Worm (Caenorhabditis elegans) whole organism, L1 larva: Measurements from ENCODE around the gene spch-1.
A peak's percentile ranks its signal among the peaks of the same experiment; 100 is the strongest.

ENCODE experiments used
- C16A3.4 ChIP-seq: fragments of 150-350 bp; optimal IDR thresholded peaks from 2 replicates; lab custom pipeline; 2014; ENCODE audit warnings: missing biosample characterization, missing genetic modification characterization
- Y116A8C.19 ChIP-seq: sonication (generic microtip); optimal IDR thresholded peaks from 2 replicates; lab custom pipeline; 2016; ENCODE audit warnings: missing compliant biosample characterization, missing genetic modification characterization, borderline replicate concordance
- aha-1 ChIP-seq: fragments of 150-350 bp; optimal IDR thresholded peaks from 2 replicates; lab custom pipeline; 2014; ENCODE audit warnings: missing biosample characterization, missing genetic modification characterization
- alr-1 ChIP-seq: fragments of 200-800 bp; sonication (Bioruptor generic); optimal IDR thresholded peaks from 2 replicates; lab custom pipeline; 2018; ENCODE audit warnings: borderline replicate concordance, mild to moderate bottlenecking, missing genetic modification characterization, missing compliant biosample characterization
- ama-1 ChIP-seq: fragments of 150-350 bp; optimal IDR thresholded peaks from 2 replicates; lab custom pipeline; 2014
- ceh-8 ChIP-seq: fragments of 200-800 bp; sonication (Bioruptor generic); optimal IDR thresholded peaks from 2 replicates; lab custom pipeline; 2018; ENCODE audit warnings: mild to moderate bottlenecking, missing genetic modification characterization, moderate library complexity, missing compliant biosample characterization
- ceh-82 ChIP-seq, 3 experiments: fragments of 150-350 bp in 1 of 3; sonication (generic microtip) in 2 of 3; optimal IDR thresholded peaks; 2 replicates each; lab custom pipeline; 2014 to 2017; ENCODE audit warnings: missing biosample characterization in 3 of 3, missing genetic modification characterization in 3 of 3
- ceh-88 ChIP-seq: fragments of 200-800 bp; sonication (Bioruptor generic); IDR thresholded peaks from 2 replicates; pipeline ENCODE4 v1.3.6; 2022; ENCODE audit warnings: missing genetic modification characterization, missing compliant biosample characterization
- dpl-1 ChIP-seq, 3 experiments: fragments of 150-350 bp in 2 of 3; sonication (generic microtip) in 1 of 3; optimal IDR thresholded peaks; 2 replicates each; lab custom pipeline; 2014 to 2017; ENCODE audit warnings: missing biosample characterization in 3 of 3, missing genetic modification characterization in 3 of 3, missing genetic modification reagents in 3 of 3
- efl-1 ChIP-seq, 4 experiments: fragments of 150-350 bp; optimal IDR thresholded peaks in 3 of 4; peaks in 1 of 4; 1 replicate in 1 of 4; 2 replicates in 3 of 4; lab custom pipeline; 2014; ENCODE audit warnings: missing biosample characterization in 2 of 4, missing genetic modification characterization in 2 of 4, missing genetic modification reagents in 2 of 4
- efl-3 ChIP-seq: fragments of 200-800 bp; sonication (Bioruptor generic); optimal IDR thresholded peaks from 2 replicates; lab custom pipeline; 2018; ENCODE audit warnings: mild to moderate bottlenecking, missing genetic modification characterization, missing compliant biosample characterization
- egl-13 ChIP-seq: sonication (generic microtip); optimal IDR thresholded peaks from 2 replicates; lab custom pipeline; 2016; ENCODE audit warnings: missing genotype, missing genetic modification reagents, missing genetic modification characterization, missing compliant biosample characterization
- elt-2 ChIP-seq: sonication (generic microtip); optimal IDR thresholded peaks from 2 replicates; lab custom pipeline; 2016; ENCODE audit warnings: missing genetic modification characterization, mild to moderate bottlenecking, inconsistent platforms, missing compliant biosample characterization, missing genetic modification reagents
- fkh-10 ChIP-seq: sonication (generic microtip); optimal IDR thresholded peaks from 2 replicates; lab custom pipeline; 2017; ENCODE audit warnings: missing biosample characterization, missing genetic modification reagents, missing genetic modification characterization
- fkh-4 ChIP-seq: sonication (generic microtip); optimal IDR thresholded peaks from 2 replicates; lab custom pipeline; 2016; ENCODE audit warnings: missing compliant biosample characterization, missing genetic modification characterization, borderline replicate concordance
- fos-1 ChIP-seq: fragments of 150-350 bp; optimal IDR thresholded peaks from 2 replicates; lab custom pipeline; 2014; ENCODE audit warnings: missing biosample characterization, missing genetic modification characterization
- hlh-17 ChIP-seq: fragments of 200-800 bp; sonication (Bioruptor generic); optimal IDR thresholded peaks from 2 replicates; lab custom pipeline; 2018; ENCODE audit warnings: missing genetic modification characterization, mild to moderate bottlenecking, missing compliant biosample characterization, moderate library complexity, borderline replicate concordance
- irx-1 ChIP-seq: sonication (generic microtip); optimal IDR thresholded peaks from 2 replicates; lab custom pipeline; 2016; ENCODE audit warnings: missing genetic modification characterization, missing compliant biosample characterization
- isw-1 ChIP-seq: fragments of 200-800 bp; sonication (Bioruptor generic); IDR thresholded peaks from 2 replicates; pipeline ENCODE4 v1.3.6; 2022; ENCODE audit warnings: missing genetic modification characterization, missing compliant biosample characterization
- lin-13 ChIP-seq: fragments of 150-350 bp; optimal IDR thresholded peaks from 2 replicates; lab custom pipeline; 2014; ENCODE audit warnings: missing biosample characterization, missing genetic modification reagents, missing genetic modification characterization
- lin-15B ChIP-seq: fragments of 150-350 bp; sonication (generic microtip); optimal IDR thresholded peaks from 3 replicates; lab custom pipeline; 2014; ENCODE audit warnings: missing biosample characterization, missing genetic modification characterization
- lin-35 ChIP-seq, 2 experiments: fragments of 150-350 bp; optimal IDR thresholded peaks; 2 replicates each; lab custom pipeline; 2014; ENCODE audit warnings: missing biosample characterization in 2 of 2, missing genetic modification characterization in 2 of 2, missing genetic modification reagents in 2 of 2
- lin-39 ChIP-seq: fragments of 150-350 bp; optimal IDR thresholded peaks from 2 replicates; lab custom pipeline; 2014; ENCODE audit warnings: missing biosample characterization, missing genetic modification reagents, missing genetic modification characterization
- lir-3 ChIP-seq: sonication (generic microtip); optimal IDR thresholded peaks from 2 replicates; lab custom pipeline; 2016; ENCODE audit warnings: mild to moderate bottlenecking, missing genetic modification characterization, moderate library complexity, missing compliant biosample characterization; ENCODE audit not compliant: poor library complexity
- mdl-1 ChIP-seq, 2 experiments: fragments of 150-350 bp; optimal IDR thresholded peaks; 2 replicates each; lab custom pipeline; 2014 to 2017; ENCODE audit warnings: missing biosample characterization in 2 of 2, missing genetic modification characterization in 2 of 2, inconsistent platforms in 1 of 2
- mef-2 ChIP-seq: fragments of 150-350 bp; optimal IDR thresholded peaks from 2 replicates; lab custom pipeline; 2014; ENCODE audit warnings: missing biosample characterization, missing genetic modification characterization
- mep-1 ChIP-seq: fragments of 150-350 bp; optimal IDR thresholded peaks from 2 replicates; lab custom pipeline; 2014; ENCODE audit warnings: missing biosample characterization, missing genetic modification characterization
- nhr-11 ChIP-seq: fragments of 150-350 bp; optimal IDR thresholded peaks from 2 replicates; lab custom pipeline; 2014; ENCODE audit warnings: missing biosample characterization, missing genetic modification characterization
- nhr-12 ChIP-seq: sonication (generic microtip); optimal IDR thresholded peaks from 2 replicates; lab custom pipeline; 2017; ENCODE audit warnings: missing biosample characterization, missing genetic modification characterization
- nhr-20 ChIP-seq: sonication (generic microtip); optimal IDR thresholded peaks from 2 replicates; lab custom pipeline; 2016; ENCODE audit warnings: mild to moderate bottlenecking, missing genetic modification characterization, missing compliant biosample characterization
- nhr-237 ChIP-seq: fragments of 150-350 bp; optimal IDR thresholded peaks from 2 replicates; lab custom pipeline; 2014; ENCODE audit warnings: missing biosample characterization, missing genetic modification characterization
- nhr-47 ChIP-seq: sonication (generic microtip); optimal IDR thresholded peaks from 2 replicates; lab custom pipeline; 2016; ENCODE audit warnings: mild to moderate bottlenecking, missing genetic modification characterization, moderate library complexity, missing compliant biosample characterization
- nhr-71 ChIP-seq: sonication (generic microtip); optimal IDR thresholded peaks from 2 replicates; lab custom pipeline; 2016; ENCODE audit warnings: mild to moderate bottlenecking, missing genetic modification characterization, moderate library complexity, missing compliant biosample characterization
- nhr-76 ChIP-seq: sonication (generic microtip); optimal IDR thresholded peaks from 2 replicates; lab custom pipeline; 2017; ENCODE audit warnings: missing biosample characterization, missing genetic modification characterization
- nhr-77 ChIP-seq: fragments of 150-350 bp; optimal IDR thresholded peaks from 2 replicates; lab custom pipeline; 2014; ENCODE audit warnings: missing biosample characterization, missing genetic modification characterization
- nhr-90 ChIP-seq: sonication (generic microtip); optimal IDR thresholded peaks from 2 replicates; lab custom pipeline; 2016; ENCODE audit warnings: mild to moderate bottlenecking, missing genetic modification characterization, missing compliant biosample characterization; ENCODE audit not compliant: poor library complexity
- pag-3 ChIP-seq: sonication (generic microtip); optimal IDR thresholded peaks from 2 replicates; lab custom pipeline; 2017; ENCODE audit warnings: missing genetic modification characterization, mild to moderate bottlenecking, missing compliant biosample characterization, antibody characterized with exemption, borderline replicate concordance; ENCODE audit not compliant: insufficient read depth
- pax-3 ChIP-seq: fragments of 200-800 bp; sonication (Bioruptor generic); optimal IDR thresholded peaks from 2 replicates; lab custom pipeline; 2018; ENCODE audit warnings: mild to moderate bottlenecking, missing genetic modification characterization, moderate library complexity, missing compliant biosample characterization
- pqm-1 ChIP-seq: sonication (generic microtip); optimal IDR thresholded peaks from 3 replicates; lab custom pipeline; 2017; ENCODE audit warnings: missing biosample characterization, missing genetic modification characterization
- rnt-1 ChIP-seq: sonication (generic microtip); optimal IDR thresholded peaks from 2 replicates; lab custom pipeline; 2016; ENCODE audit warnings: mild to moderate bottlenecking, missing genetic modification characterization, moderate library complexity, missing compliant biosample characterization
- sox-4 ChIP-seq: sonication (generic microtip); optimal IDR thresholded peaks from 2 replicates; lab custom pipeline; 2016; ENCODE audit warnings: missing genetic modification characterization, missing compliant biosample characterization
- sptf-1 ChIP-seq: fragments of 150-350 bp; optimal IDR thresholded peaks from 2 replicates; lab custom pipeline; 2014; ENCODE audit warnings: missing biosample characterization, missing genetic modification characterization
- sup-37 ChIP-seq: fragments of 200-800 bp; sonication (Bioruptor generic); optimal IDR thresholded peaks from 2 replicates; lab custom pipeline; 2018; ENCODE audit warnings: mild to moderate bottlenecking, missing genetic modification characterization, missing compliant biosample characterization
- swsn-7 ChIP-seq: sonication (generic microtip); optimal IDR thresholded peaks from 2 replicates; lab custom pipeline; 2016; ENCODE audit warnings: missing genetic modification characterization, missing compliant biosample characterization
- unc-130 ChIP-seq: fragments of 150-350 bp; optimal IDR thresholded peaks from 2 replicates; lab custom pipeline; 2017; ENCODE audit warnings: missing biosample characterization, missing genetic modification characterization, inconsistent platforms
- unc-30 ChIP-seq: sonication (generic microtip); optimal IDR thresholded peaks from 2 replicates; lab custom pipeline; 2017; ENCODE audit warnings: missing biosample characterization, missing genetic modification characterization
- unc-62 ChIP-seq: fragments of 150-350 bp; optimal IDR thresholded peaks from 2 replicates; lab custom pipeline; 2014; ENCODE audit warnings: missing biosample characterization, missing genetic modification reagents, missing genetic modification characterization
- zag-1 ChIP-seq: fragments of 150-350 bp; optimal IDR thresholded peaks from 2 replicates; lab custom pipeline; 2014; ENCODE audit warnings: missing biosample characterization, missing genetic modification characterization

spch-1 gene

DNA sequence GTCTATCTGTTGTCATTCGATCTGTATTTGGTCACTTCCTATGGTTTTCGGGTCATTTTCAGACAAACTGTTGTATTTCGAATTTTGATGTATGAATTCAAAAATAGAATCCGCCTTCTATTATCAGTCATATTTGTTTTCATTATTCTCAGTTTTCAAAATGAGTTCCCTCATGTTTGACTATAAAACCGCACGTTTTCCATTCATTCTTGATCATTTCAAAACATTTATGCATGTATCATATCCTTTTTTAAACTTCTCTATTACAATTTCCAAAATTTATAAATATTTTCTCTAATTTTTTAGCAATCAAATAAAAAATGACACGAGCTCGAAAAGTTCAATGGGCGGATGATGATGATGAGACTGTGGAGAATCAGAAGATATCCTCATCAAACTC lies 26.5 kb upstream of the spch-1 start, which contains the start of gene K08F4.12:
K08F4.12 (plus strand) TSS at position 301 of the 400 bp plus-strand sequence.
- no peak for TF ChIP-seq elt-2 (tag; lab: Kevin White, UChicago)
- TF ChIP-seq ama-1, result no peak
- no peak for TF ChIP-seq nhr-90
- TF ChIP-seq sox-4 (tag; lab: Kevin White, UChicago), result no peak
- no peak for TF ChIP-seq alr-1 (tag; lab: Kevin White, UChicago)
- no peak for TF ChIP-seq efl-3
- no peak for TF ChIP-seq hlh-17
- TF ChIP-seq fos-1 (tag; lab: Kevin White, UChicago), result no peak
- no peak for TF ChIP-seq fkh-10 (GFP tag; lab: Kevin White, UChicago)

- TF ChIP-seq irx-1 (tag; lab: Kevin White, UChicago), result no peak
- TF ChIP-seq nhr-77 (tag; lab: Kevin White, UChicago), result no peak
- no peak for TF ChIP-seq lin-13
- TF ChIP-seq lin-35 (GFP tag; optimal IDR thresholded peaks at IDR 0.05; lab: Kevin White, UChicago), result no peak
- no peak for TF ChIP-seq lin-39
- TF ChIP-seq mep-1 (tag; lab: Kevin White, UChicago), result no peak
- no peak for TF ChIP-seq ceh-82 (tag; optimal IDR thresholded peaks at IDR 0.05; lab: Kevin White, UChicago)
- TF ChIP-seq pax-3, result no peak
- TF ChIP-seq mdl-1 (tag; optimal IDR thresholded peaks at IDR 0.05; lab: Kevin White, UChicago), result no peak
- no peak for TF ChIP-seq unc-62 (GFP tag; lab: Kevin White, UChicago)
These were observed 24.5 kb upstream of the spch-1 start, which contains the start of gene K08F4.5 for ce11 chrIV:10135817-10136216. TSS of gene K08F4.5 (minus strand) at chrIV:10135917.

- TF ChIP-seq fkh-4 (no peak), nhr-47 (tag; lab: Kevin White, UChicago) (no peak), ama-1 (no peak), nhr-76 (no peak), fkh-10 (GFP tag; lab: Kevin White, UChicago) (no peak), dpl-1 (GFP tag; optimal IDR thresholded peaks at IDR 0.05; lab: Kevin White, UChicago) (no peak), ceh-8 (GFP tag; lab: Kevin White, UChicago) (no peak), nhr-71 (tag; lab: Kevin White, UChicago) (no peak), rnt-1 (no peak), egl-13 (no peak), pqm-1 (tag; lab: Kevin White, UChicago) (no peak), efl-3 (no peak), lir-3 (tag; lab: Kevin White, UChicago) (no peak), isw-1 (GFP tag; lab: Robert Waterston, UW) (no peak), nhr-20 (no peak), Y116A8C.19 (no peak), unc-130 (no peak), mef-2 (tag; lab: Kevin White, UChicago) (no peak), efl-1 (optimal IDR thresholded peaks at IDR 0.05; lab: Kevin White, UChicago) (no peak), efl-1 (GFP tag; optimal IDR thresholded peaks at IDR 0.05 in 1 of 2; lab: Kevin White, UChicago) (no peak)
These were observed 18.6 kb upstream of the spch-1 start, which contains the start of gene glt-3 for ce11 chrIV:10129957-10130356. TSS of gene glt-3 (plus strand) at chrIV:10130257.

DNA sequence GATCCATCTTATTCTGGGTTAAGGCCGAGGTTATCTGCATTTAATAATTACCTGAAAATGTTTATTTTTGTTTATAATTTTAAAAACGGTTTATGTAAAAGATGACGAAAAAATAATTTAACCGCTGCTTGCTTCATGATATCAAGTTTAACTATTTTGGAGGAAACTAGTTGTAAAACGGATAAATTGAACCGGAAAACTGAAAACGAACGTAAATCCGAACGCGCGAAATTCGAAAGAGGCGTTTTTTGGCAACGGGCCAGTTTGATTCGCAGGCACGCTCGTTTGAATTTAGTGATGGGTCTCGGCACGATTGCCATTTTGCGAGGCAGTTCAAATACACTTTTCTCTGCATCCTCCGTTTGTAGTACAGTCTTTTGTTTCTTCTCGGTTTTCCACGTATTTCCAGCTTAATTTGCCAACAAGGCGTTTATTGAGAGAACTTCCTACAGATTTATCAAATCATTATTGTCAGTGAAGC lies 17.6 kb upstream of the spch-1 start, which contains the start of the genes gtbp-1 and K08F4.3:
gtbp-1 (minus strand) TSS at position 51 of the 481 bp plus-strand sequence.
K08F4.3 (plus strand) TSS at position 352 of the 481 bp plus-strand sequence.
- TF ChIP-seq sup-37 (GFP tag; lab: Kevin White, UChicago), result no peak
- TF ChIP-seq pag-3 (tag; lab: Kevin White, UChicago), result no peak
- no peak for TF ChIP-seq alr-1 (tag; lab: Kevin White, UChicago)
- TF ChIP-seq sptf-1 (tag; lab: Kevin White, UChicago), result no peak
- TF ChIP-seq pax-3, result peak; percentile 23
- TF ChIP-seq lin-15B (tag; lab: Kevin White, UChicago), result peak; percentile 85
- TF ChIP-seq nhr-12 (tag; lab: Kevin White, UChicago), result no peak
- TF ChIP-seq nhr-71 (tag; lab: Kevin White, UChicago), result peak; percentile 78
- no peak for TF ChIP-seq aha-1 (tag; lab: Kevin White, UChicago)
- no peak for TF ChIP-seq nhr-11 (tag; lab: Kevin White, UChicago)
- TF ChIP-seq efl-1 (optimal IDR thresholded peaks at IDR 0.05; lab: Kevin White, UChicago), result peak; percentile 83 to 95
- TF ChIP-seq efl-1 (GFP tag; optimal IDR thresholded peaks at IDR 0.05 in 1 of 2; lab: Kevin White, UChicago), result peak; percentile 94 to 99
- no peak for TF ChIP-seq zag-1 (tag; lab: Kevin White, UChicago)
- no peak; the same call in 1 of the 2 replicates for TF ChIP-seq ceh-88 (GFP tag; lab: Robert Waterston, UW)
- TF ChIP-seq dpl-1 (GFP tag; optimal IDR thresholded peaks at IDR 0.05; lab: Kevin White, UChicago), result peak; percentile 92 to 94 (median 92)
- no peak for TF ChIP-seq unc-30
- TF ChIP-seq C16A3.4 (tag; lab: Kevin White, UChicago), result peak; percentile 75
- no peak for TF ChIP-seq ceh-8 (GFP tag; lab: Kevin White, UChicago)
- no peak for TF ChIP-seq nhr-237 (tag; lab: Kevin White, UChicago)
- TF ChIP-seq swsn-7 (tag; lab: Kevin White, UChicago), result peak; percentile 48
